Worm (Caenorhabditis elegans): ENCODE measurements around the gene cnk-1.

cnk-1 gene

ce11 chrIII:10305295-10305694 is 34.2 kb downstream of the cnk-1 start:
- TF ChIP-seq madf-3 (GFP tag; IDR thresholded peaks at IDR 0.05) (no peak), hsf-1 (GFP tag; IDR thresholded peaks at IDR 0.05) (no peak), him-1 (tag; optimal IDR thresholded peaks at IDR 0.05) (no peak), ama-1 (optimal IDR thresholded peaks at IDR 0.05) (no peak), ama-1 (GFP tag; optimal IDR thresholded peaks at IDR 0.05) (no peak), lag-1 (GFP tag; IDR thresholded peaks at IDR 0.05) (no peak), ceh-91 (GFP tag; IDR thresholded peaks at IDR 0.05) (no peak), nhr-80 (tag; optimal IDR thresholded peaks at IDR 0.05) (peak; percentile 42), fkh-3 (tag; optimal IDR thresholded peaks at IDR 0.05) (no peak)

ce11 chrIII:10306049-10306448 is 35.0 kb downstream of the cnk-1 start, which contains the start of gene T07A5.1:
T07A5.1 (minus strand) TSS chrIII:10306197.
- TF ChIP-seq let-607 (tag; optimal IDR thresholded peaks at IDR 0.05) (no peak), rcor-1 (GFP tag; IDR thresholded peaks at IDR 0.05) (no peak), snpc-1.3 (tag; optimal IDR thresholded peaks at IDR 0.05; ENCODE audit: insufficient read depth) (no peak), sdz-38 (tag; optimal IDR thresholded peaks at IDR 0.05) (no peak), F57C9.4 (tag; optimal IDR thresholded peaks at IDR 0.05) (no peak), lin-35 (GFP tag; optimal IDR thresholded peaks at IDR 0.05) (no peak), atf-7 (tag; optimal IDR thresholded peaks at IDR 0.05) (no peak), zim-3 (tag; optimal IDR thresholded peaks at IDR 0.05) (no peak), madf-3 (GFP tag; IDR thresholded peaks at IDR 0.05) (no peak), pha-4 (tag; optimal IDR thresholded peaks at IDR 0.05) (no peak), let-526 (GFP tag; IDR thresholded peaks at IDR 0.05) (no peak), ztf-3 (GFP tag; optimal IDR thresholded peaks at IDR 0.05) (no peak), hlh-12 (tag; optimal IDR thresholded peaks at IDR 0.05) (no peak), B0261.1 (tag; optimal IDR thresholded peaks at IDR 0.05) (no peak), aptf-3 (GFP tag; IDR thresholded peaks at IDR 0.05) (no peak), mcd-1 (GFP tag; IDR thresholded peaks at IDR 0.05) (no peak), Y53G8AR.9 (GFP tag; conservative IDR thresholded peaks at IDR 0.05) (no peak), fkh-3 (tag; optimal IDR thresholded peaks at IDR 0.05) (no peak)

ce11 chrIII:10311016-10311415 is 40.0 kb downstream of the cnk-1 start, which contains the start of gene T07A5.7:
T07A5.7 (minus strand) TSS chrIII:10311116.
- no peak for TF ChIP-seq C06A6.2 (GFP tag; conservative IDR thresholded peaks at IDR 0.05)
- no peak for TF ChIP-seq egl-18 (GFP tag; IDR thresholded peaks at IDR 0.05)
- TF ChIP-seq lir-1 (GFP tag; conservative IDR thresholded peaks at IDR 0.05) = no peak
- no peak for TF ChIP-seq lin-35 (GFP tag; optimal IDR thresholded peaks at IDR 0.05)
- no peak for TF ChIP-seq madf-10 (tag; optimal IDR thresholded peaks at IDR 0.05)
- no peak for TF ChIP-seq F33H1.4 (GFP tag; IDR thresholded peaks at IDR 0.05)
- no peak for TF ChIP-seq F10E7.11 (tag; optimal IDR thresholded peaks at IDR 0.05)
- no peak for TF ChIP-seq xnd-1 (tag; optimal IDR thresholded peaks at IDR 0.05)
- TF ChIP-seq F23B12.7 (tag; optimal IDR thresholded peaks at IDR 0.05; ENCODE audit: insufficient read depth) = no peak
- TF ChIP-seq lsl-1 (GFP tag; optimal IDR thresholded peaks at IDR 0.05) = no peak
- TF ChIP-seq D2030.7 (GFP tag; IDR thresholded peaks at IDR 0.05) = no peak
- no peak for TF ChIP-seq mcd-1 (GFP tag; IDR thresholded peaks at IDR 0.05)
- no peak for TF ChIP-seq die-1 (tag; optimal IDR thresholded peaks at IDR 0.05)
- TF ChIP-seq somi-1 (GFP tag; optimal IDR thresholded peaks at IDR 0.05) = no peak
- no peak for TF ChIP-seq F22D6.2 (tag; optimal IDR thresholded peaks at IDR 0.05)
- TF ChIP-seq attf-6 (GFP tag; IDR thresholded peaks at IDR 0.05) = no peak
- no peak for TF ChIP-seq dpff-1 (tag; optimal IDR thresholded peaks at IDR 0.05)
- no peak for TF ChIP-seq nhr-90 (tag; optimal IDR thresholded peaks at IDR 0.05)

Data from whole organism, young adult.